Fruit fly (Drosophila melanogaster) whole organism, prepupa: ENCODE results near the gene Sil1.
A peak's percentile ranks its signal among the peaks of the same experiment; 100 is the strongest.

Source experiments
- Blimp-1 ChIP-seq: fragments of 200-800 bp; sonication (Bioruptor generic); optimal IDR thresholded peaks from 3 replicates; lab custom pipeline; 2017; ENCODE audit warnings: missing biosample characterization, missing genetic modification characterization, mild to moderate bottlenecking, moderate library complexity, missing genetic modification reagents
- CG10631 ChIP-seq: fragments of 200-800 bp; sonication (Bioruptor generic); optimal IDR thresholded peaks from 2 replicates; lab custom pipeline; 2016; ENCODE audit warnings: missing biosample characterization, missing genetic modification characterization
- CG11902 ChIP-seq: fragments of 200-800 bp; sonication (Bioruptor generic); optimal IDR thresholded peaks from 3 replicates; lab custom pipeline; 2016; ENCODE audit warnings: missing biosample characterization, missing genetic modification characterization
- CG1621 ChIP-seq: fragments of 200-800 bp; sonication (Bioruptor generic); optimal IDR thresholded peaks from 3 replicates; lab custom pipeline; 2018; ENCODE audit warnings: missing biosample characterization, mild to moderate bottlenecking, missing genetic modification characterization
- CG16779 ChIP-seq: fragments of 200-800 bp; sonication (Bioruptor generic); optimal IDR thresholded peaks from 3 replicates; lab custom pipeline; 2017; ENCODE audit warnings: missing biosample characterization, mild to moderate bottlenecking, missing genetic modification characterization
- CG3032 ChIP-seq: fragments of 200-800 bp; optimal IDR thresholded peaks from 2 replicates; lab custom pipeline; 2019; ENCODE audit warnings: missing biosample characterization, mild to moderate bottlenecking, missing genetic modification characterization, moderate library complexity
- CG31627 ChIP-seq: fragments of 200-800 bp; sonication (Bioruptor generic); optimal IDR thresholded peaks from 3 replicates; lab custom pipeline; 2016; ENCODE audit warnings: missing biosample characterization, missing genetic modification characterization
- CG32006 ChIP-seq: fragments of 200-800 bp; sonication (Bioruptor generic); optimal IDR thresholded peaks from 3 replicates; lab custom pipeline; 2017; ENCODE audit warnings: missing biosample characterization, mild to moderate bottlenecking, missing genetic modification characterization
- CG6163 ChIP-seq: fragments of 200-800 bp; sonication (Bioruptor generic); IDR thresholded peaks from 3 replicates; pipeline ENCODE4 v1.3.6; 2022; ENCODE audit warnings: missing biosample characterization, missing genetic modification characterization
- CG6792 ChIP-seq: fragments of 200-800 bp; sonication (Bioruptor generic); optimal IDR thresholded peaks from 3 replicates; lab custom pipeline; 2016; ENCODE audit warnings: missing biosample characterization, missing genetic modification characterization
- CG7368 ChIP-seq: fragments of 200-800 bp; sonication (Bioruptor generic); optimal IDR thresholded peaks from 3 replicates; lab custom pipeline; 2016; ENCODE audit warnings: missing biosample characterization, missing genetic modification characterization
- CG8319 ChIP-seq: fragments of 200-800 bp; sonication (Bioruptor generic); optimal IDR thresholded peaks from 3 replicates; lab custom pipeline; 2016; ENCODE audit warnings: missing biosample characterization, missing genetic modification characterization
- Eip75B ChIP-seq: fragments of 200-800 bp; sonication (Bioruptor generic); optimal IDR thresholded peaks from 3 replicates; lab custom pipeline; 2016; ENCODE audit warnings: missing biosample characterization, missing genetic modification characterization
- Eip78C ChIP-seq: fragments of 200-800 bp; sonication (Bioruptor generic); peaks from one replicate; lab custom pipeline; 2016; ENCODE audit warnings: missing biosample characterization, missing genetic modification characterization
- Gug ChIP-seq: fragments of 200-800 bp; sonication (Bioruptor generic); IDR thresholded peaks from 2 replicates; pipeline ENCODE4 v1.3.6; 2022; ENCODE audit warnings: missing biosample characterization, missing genetic modification characterization
- Hr4 ChIP-seq: fragments of 200-800 bp; sonication (Bioruptor generic); optimal IDR thresholded peaks from 3 replicates; lab custom pipeline; 2016; ENCODE audit warnings: missing biosample characterization, missing genetic modification characterization
- Lpt ChIP-seq: fragments of 200-800 bp; sonication (Bioruptor generic); optimal IDR thresholded peaks from 3 replicates; lab custom pipeline; 2016; ENCODE audit warnings: missing biosample characterization, missing genetic modification characterization
- OdsH ChIP-seq: fragments of 200-800 bp; sonication (Bioruptor generic); optimal IDR thresholded peaks from 3 replicates; lab custom pipeline; 2016; ENCODE audit warnings: missing biosample characterization, missing genetic modification characterization
- Sox102F ChIP-seq: fragments of 200-800 bp; sonication (Bioruptor generic); optimal IDR thresholded peaks from 2 replicates; lab custom pipeline; 2016; ENCODE audit warnings: missing biosample characterization, mild to moderate bottlenecking, missing genetic modification characterization
- Sox15 ChIP-seq: fragments of 200-800 bp; sonication (Bioruptor generic); optimal IDR thresholded peaks from 3 replicates; lab custom pipeline; 2016; ENCODE audit warnings: missing biosample characterization, missing genetic modification characterization
- achi ChIP-seq: fragments of 200-800 bp; sonication (Bioruptor generic); optimal IDR thresholded peaks from 3 replicates; lab custom pipeline; 2016; ENCODE audit warnings: missing biosample characterization, missing genetic modification characterization
- acj6 ChIP-seq: fragments of 200-800 bp; sonication (Bioruptor generic); optimal IDR thresholded peaks from 3 replicates; lab custom pipeline; 2016; ENCODE audit warnings: missing biosample characterization, missing genetic modification characterization
- cyc ChIP-seq: fragments of 200-800 bp; sonication (Bioruptor generic); optimal IDR thresholded peaks from 3 replicates; lab custom pipeline; 2016; ENCODE audit warnings: missing biosample characterization, missing genetic modification characterization
- dac ChIP-seq: fragments of 200-800 bp; sonication (Bioruptor generic); optimal IDR thresholded peaks from 2 replicates; lab custom pipeline; 2017; ENCODE audit warnings: missing biosample characterization, mild to moderate bottlenecking, missing genetic modification characterization
- dsx ChIP-seq: fragments of 200-800 bp; optimal IDR thresholded peaks from 3 replicates; lab custom pipeline; 2019; ENCODE audit warnings: missing biosample characterization, mild to moderate bottlenecking, missing genetic modification characterization, moderate library complexity; ENCODE audit not compliant: poor library complexity, severe bottlenecking
- fkh ChIP-seq: fragments of 200-800 bp; sonication (Bioruptor generic); optimal IDR thresholded peaks from 3 replicates; lab custom pipeline; 2017; ENCODE audit warnings: missing biosample characterization, mild to moderate bottlenecking, missing genetic modification characterization, moderate library complexity
- lz ChIP-seq: fragments of 200-800 bp; sonication (Bioruptor generic); optimal IDR thresholded peaks from 3 replicates; lab custom pipeline; 2016; ENCODE audit warnings: missing biosample characterization, missing genetic modification characterization
- net ChIP-seq: fragments of 200-800 bp; sonication (Bioruptor generic); optimal IDR thresholded peaks from 3 replicates; lab custom pipeline; 2016; ENCODE audit warnings: missing biosample characterization, missing genetic modification characterization
- salr ChIP-seq, 2 experiments: fragments of 200-800 bp; sonication (Bioruptor generic); optimal IDR thresholded peaks; 3 replicates each; lab custom pipeline; 2016 to 2018; ENCODE audit warnings: missing biosample characterization in 2 of 2, missing genetic modification characterization in 2 of 2, mild to moderate bottlenecking in 1 of 2
- ss ChIP-seq, 2 experiments: fragments of 200-800 bp; sonication (Bioruptor generic); optimal IDR thresholded peaks; 2 replicates in 1 of 2; 3 replicates in 1 of 2; lab custom pipeline; 2017 to 2018; ENCODE audit warnings: mild to moderate bottlenecking in 2 of 2, missing biosample characterization in 2 of 2, missing genetic modification characterization in 2 of 2, moderate library complexity in 1 of 2
- svp ChIP-seq: fragments of 200-800 bp; sonication (Bioruptor generic); peaks from one replicate; lab custom pipeline; 2016; ENCODE audit warnings: missing biosample characterization, missing genetic modification characterization
- vri ChIP-seq: fragments of 200-800 bp; sonication (Bioruptor generic); optimal IDR thresholded peaks from 3 replicates; lab custom pipeline; 2016; ENCODE audit warnings: missing biosample characterization, mild to moderate bottlenecking, missing genetic modification characterization

The Sil1 gene

dm6 chr3R:25235362-25235761, at the start of gene Sil1:
Sil1 (minus strand) TSS chr3R:25235529.
- TF ChIP-seq CG11902 (GFP tag; lab: Kevin White, UChicago) (no peak), acj6 (no peak), net (no peak), CG7368 (GFP tag; lab: Kevin White, UChicago) (no peak), ss (GFP tag; optimal IDR thresholded peaks at IDR 0.05; lab: Kevin White, UChicago) (no peak), CG1621 (tag; lab: Kevin White, UChicago) (peak; percentile 45)

dm6 chr3R:25283209-25283670, 47.9 kb upstream of the Sil1 start, which contains the start of gene CG31300:
CG31300 (plus strand) TSS chr3R:25283620.
- TF ChIP-seq Sox15: no peak
- no peak for TF ChIP-seq CG31627
- TF ChIP-seq CG3032 (tag; lab: Kevin White, UChicago): no peak
- TF ChIP-seq CG7368 (GFP tag; lab: Kevin White, UChicago): no peak
- TF ChIP-seq CG6792: no peak
- TF ChIP-seq CG32006 (GFP tag; lab: Kevin White, UChicago): no peak
- TF ChIP-seq dac (GFP tag; lab: Kevin White, UChicago): no peak
- no peak for TF ChIP-seq Hr4 (GFP tag; lab: Kevin White, UChicago)
- TF ChIP-seq Blimp-1 (GFP tag; lab: Kevin White, UChicago): no peak
- no peak for TF ChIP-seq Gug (GFP tag; lab: Robert Waterston, UW)
- no peak for TF ChIP-seq OdsH
- no peak for TF ChIP-seq Eip75B (GFP tag; lab: Kevin White, UChicago)
- no peak for TF ChIP-seq CG6163
- TF ChIP-seq cyc (GFP tag; lab: Kevin White, UChicago): no peak
- no peak for TF ChIP-seq Lpt (GFP tag; lab: Kevin White, UChicago)
- TF ChIP-seq dsx (GFP tag; lab: Kevin White, UChicago): no peak
- no peak for TF ChIP-seq CG16779 (tag; lab: Kevin White, UChicago)
- no peak for TF ChIP-seq CG10631 (GFP tag; lab: Kevin White, UChicago)
- no peak for TF ChIP-seq salr (GFP tag; optimal IDR thresholded peaks at IDR 0.05; lab: Kevin White, UChicago)

- TF ChIP-seq Sox102F (GFP tag; lab: Kevin White, UChicago): peak; percentile 23
- TF ChIP-seq lz (GFP tag; lab: Kevin White, UChicago): no peak
- TF ChIP-seq svp: peak; percentile 46
- TF ChIP-seq vri (GFP tag; lab: Kevin White, UChicago): peak; percentile 46
- TF ChIP-seq fkh (GFP tag; lab: Kevin White, UChicago): peak; percentile 90
- TF ChIP-seq, all 60 proteins: peak for 4
These were observed 45.8 kb upstream of the Sil1 start, which contains the start of gene CG11892 for dm6 chr3R:25281165-25281564. CG11892 (plus strand) TSS chr3R:25281548.

- peak; percentile 26 for TF ChIP-seq svp
- TF ChIP-seq Sox102F (GFP tag; lab: Kevin White, UChicago): peak; percentile 4
- no peak for TF ChIP-seq Eip78C (GFP tag; lab: Kevin White, UChicago)
- TF ChIP-seq vri (GFP tag; lab: Kevin White, UChicago): peak; percentile 23
- TF ChIP-seq achi (GFP tag; lab: Kevin White, UChicago): peak; percentile 12
These were observed 44.5 kb upstream of the Sil1 start, which contains the start of gene CG10514 for dm6 chr3R:25279796-25280350. CG10514 (minus strand) TSS chr3R:25279846.

- no peak for TF ChIP-seq CG8319 (GFP tag; lab: Kevin White, UChicago)
- peak; percentile 6 for TF ChIP-seq vri (GFP tag; lab: Kevin White, UChicago)
- TF ChIP-seq, all 60 proteins: peak for 1
These were observed 41.8 kb upstream of the Sil1 start, which contains the start of gene CG10513 for dm6 chr3R:25277112-25277511. CG10513 (minus strand) TSS chr3R:25277212.
